Fruit fly (Drosophila melanogaster) whole organism, pupa: Measurements from ENCODE around the gene CG13856.

Experiments used
- CG10348 ChIP-seq: fragments of 200-800 bp; sonication (Bioruptor generic); IDR thresholded peaks from 2 replicates; pipeline ENCODE4 v1.3.6; 2022; ENCODE audit warnings: missing biosample characterization, missing genetic modification characterization
- CG12605 ChIP-seq: fragments of 200-800 bp; sonication (Bioruptor generic); IDR thresholded peaks from 2 replicates; pipeline ENCODE4 v1.3.6; 2022; ENCODE audit warnings: missing biosample characterization, missing genetic modification characterization
- CG13204 ChIP-seq: fragments of 200-800 bp; sonication (Bioruptor generic); optimal IDR thresholded peaks from 2 replicates; lab custom pipeline; 2018; ENCODE audit warnings: missing biosample characterization, mild to moderate bottlenecking, missing genetic modification characterization, moderate library complexity
- CG14655 ChIP-seq: fragments of 200-800 bp; sonication (Bioruptor generic); optimal IDR thresholded peaks from 3 replicates; lab custom pipeline; 2017; ENCODE audit warnings: mild to moderate bottlenecking, missing biosample characterization, missing genetic modification reagents, missing genetic modification characterization
- CG15710 ChIP-seq: fragments of 200-800 bp; sonication (Bioruptor generic); optimal IDR thresholded peaks from 2 replicates; lab custom pipeline; 2018; ENCODE audit warnings: missing biosample characterization, mild to moderate bottlenecking, missing genetic modification characterization, moderate library complexity
- CG17806 ChIP-seq: fragments of 200-800 bp; sonication (Bioruptor generic); optimal IDR thresholded peaks from 2 replicates; lab custom pipeline; 2018; ENCODE audit warnings: missing biosample characterization, mild to moderate bottlenecking, missing genetic modification characterization, moderate library complexity
- CG32121 ChIP-seq: fragments of 200-800 bp; sonication (Bioruptor generic); IDR thresholded peaks from 2 replicates; pipeline ENCODE4 v1.3.6; 2022; ENCODE audit warnings: missing biosample characterization, missing genetic modification characterization
- CG34367 ChIP-seq: fragments of 200-800 bp; sonication (Bioruptor generic); optimal IDR thresholded peaks from 2 replicates; lab custom pipeline; 2018; ENCODE audit warnings: missing biosample characterization, mild to moderate bottlenecking, missing genetic modification characterization
- CG4496 ChIP-seq: fragments of 200-800 bp; sonication (Bioruptor generic); IDR thresholded peaks from 3 replicates; pipeline ENCODE4 v1.3.6; 2022; ENCODE audit warnings: missing biosample characterization, missing genetic modification characterization
- CG8159 ChIP-seq: fragments of 200-800 bp; sonication (Bioruptor generic); optimal IDR thresholded peaks from 3 replicates; lab custom pipeline; 2018; ENCODE audit warnings: missing biosample characterization, mild to moderate bottlenecking, missing genetic modification characterization, moderate library complexity
- CG8301 ChIP-seq: fragments of 200-800 bp; sonication (Bioruptor generic); optimal IDR thresholded peaks from 2 replicates; lab custom pipeline; 2018; ENCODE audit warnings: missing biosample characterization, mild to moderate bottlenecking, missing genetic modification characterization
- CG9948 ChIP-seq: fragments of 200-800 bp; sonication (Bioruptor generic); optimal IDR thresholded peaks from 2 replicates; lab custom pipeline; 2018; ENCODE audit warnings: missing biosample characterization, mild to moderate bottlenecking, missing genetic modification characterization, moderate library complexity
- D1 ChIP-seq: fragments of 200-800 bp; sonication (Bioruptor generic); optimal IDR thresholded peaks from 2 replicates; lab custom pipeline; 2018; ENCODE audit warnings: missing biosample characterization, mild to moderate bottlenecking, missing genetic modification characterization, moderate library complexity
- EcR ChIP-seq: fragments of 200-800 bp; sonication (Bioruptor generic); optimal IDR thresholded peaks from 3 replicates; lab custom pipeline; 2019; ENCODE audit warnings: missing biosample characterization, missing genetic modification characterization, mild to moderate bottlenecking, moderate library complexity, missing genetic modification reagents
- Ets98B ChIP-seq: fragments of 200-800 bp; sonication (Bioruptor generic); IDR thresholded peaks from 2 replicates; pipeline ENCODE4 v1.3.6; 2022; ENCODE audit warnings: missing biosample characterization, missing genetic modification characterization
- Pif1A ChIP-seq: fragments of 200-800 bp; sonication (Bioruptor generic); optimal IDR thresholded peaks from 3 replicates; lab custom pipeline; 2016; ENCODE audit warnings: missing biosample characterization, missing genetic modification characterization
- Pif1B ChIP-seq: fragments of 200-800 bp; sonication (Bioruptor generic); optimal IDR thresholded peaks from 3 replicates; lab custom pipeline; 2016; ENCODE audit warnings: missing biosample characterization, missing genetic modification characterization
- Snoo ChIP-seq: fragments of 200-800 bp; sonication (Bioruptor generic); optimal IDR thresholded peaks from 3 replicates; lab custom pipeline; 2017; ENCODE audit warnings: missing biosample characterization, mild to moderate bottlenecking, missing genetic modification characterization, inconsistent platforms
- fd96Ca ChIP-seq: fragments of 200-800 bp; sonication (Bioruptor generic); IDR thresholded peaks from 3 replicates; pipeline ENCODE4 v1.3.6; 2022; ENCODE audit warnings: missing biosample characterization, missing genetic modification characterization
- gl ChIP-seq: fragments of 200-800 bp; sonication (Bioruptor generic); optimal IDR thresholded peaks from 2 replicates; lab custom pipeline; 2018; ENCODE audit warnings: missing biosample characterization, mild to moderate bottlenecking, missing genetic modification characterization
- rn ChIP-seq: fragments of 200-800 bp; sonication (Bioruptor generic); IDR thresholded peaks from 2 replicates; pipeline ENCODE4 v1.3.6; 2022; ENCODE audit warnings: missing biosample characterization, missing genetic modification characterization

CG13856 gene

DNA sequence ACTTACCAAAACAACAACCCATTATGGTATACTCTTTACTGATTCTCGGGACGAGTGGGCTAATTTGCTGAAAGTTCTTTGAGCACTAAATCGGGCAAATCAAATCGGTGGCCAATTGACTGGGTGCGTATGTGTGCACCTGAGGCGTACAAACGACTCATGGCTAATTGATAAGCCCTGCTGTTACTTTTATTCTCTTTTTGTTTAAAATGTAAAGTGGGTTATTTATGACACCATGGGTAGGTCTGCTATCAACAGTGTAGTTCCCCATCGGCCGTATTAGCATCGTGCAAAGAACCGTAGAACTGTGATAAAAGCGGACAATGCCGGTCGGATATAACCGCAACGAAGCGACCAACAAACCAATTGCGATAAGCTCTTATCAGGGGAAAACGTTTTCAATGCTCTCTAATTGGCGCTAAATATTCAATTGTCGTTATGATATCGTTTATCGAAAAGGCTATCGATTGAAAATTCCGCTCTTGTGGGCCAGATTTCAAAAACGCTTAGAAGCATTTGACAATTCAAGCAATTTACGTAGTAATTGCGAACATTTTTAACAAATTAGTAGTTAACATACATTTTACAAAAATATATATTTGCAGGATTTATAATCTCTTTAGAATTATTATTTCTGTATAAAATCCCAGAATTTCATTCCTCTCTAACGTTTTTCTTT lies 44.9 kb downstream of the CG13856 start, which contains the start of gene CG34288:
Gene CG34288, minus strand, starts transcription at position 69 of the 679 bp plus-strand sequence.
- peak; percentile 7; the same call in 1 of the 2 replicates for TF ChIP-seq CG32121 (GFP tag; lab: Robert Waterston, UW)
- peak; percentile 37 for TF ChIP-seq Pif1B
- TF ChIP-seq fd96Ca (GFP tag; lab: Robert Waterston, UW) = peak; percentile 34; the same call in 1 of the 3 replicates
- TF ChIP-seq gl = no peak
- TF ChIP-seq, all 21 proteins: peak for 3

- TF ChIP-seq EcR (GFP tag; lab: Kevin White, UChicago) (no peak), Snoo (tag; lab: Kevin White, UChicago) (peak; percentile 24), CG4496 (GFP tag; lab: Robert Waterston, UW) (peak; percentile 80), Pif1B (peak; percentile 21), CG13204 (no peak), CG8159 (peak; percentile 32), CG15710 (tag; lab: Kevin White, UChicago) (peak; percentile 8), CG12605 (peak; percentile 78), CG14655 (GFP tag; lab: Kevin White, UChicago) (no peak), Pif1A (no peak), rn (GFP tag; lab: Robert Waterston, UW) (peak; percentile 17; the same call in 1 of the 2 replicates), D1 (tag; lab: Kevin White, UChicago) (no peak), gl (no peak), CG34367 (tag; lab: Kevin White, UChicago) (no peak), Ets98B (GFP tag; lab: Robert Waterston, UW) (peak; percentile 53; the same call in 1 of the 2 replicates), CG10348 (GFP tag; lab: Robert Waterston, UW) (no peak), CG9948 (no peak), fd96Ca (GFP tag; lab: Robert Waterston, UW) (0 out of 3 replicates have a peak, but pooled peaks have one; percentile 37), CG32121 (GFP tag; lab: Robert Waterston, UW) (peak; percentile 66), CG8301 (no peak), CG17806 (tag; lab: Kevin White, UChicago) (no peak)
- TF ChIP-seq, all 21 proteins: peak for 10
These were observed 45.4 kb downstream of the CG13856 start, which contains the start of gene CG34376 for dm6 chr3R:22447874-22448254. Gene CG34376, plus strand, starts transcription at chr3R:22448099.

- no peak for TF ChIP-seq CG13204
- TF ChIP-seq Pif1B = no peak
- TF ChIP-seq CG17806 (tag; lab: Kevin White, UChicago) = no peak
- no peak for TF ChIP-seq EcR (GFP tag; lab: Kevin White, UChicago)
- TF ChIP-seq CG32121 (GFP tag; lab: Robert Waterston, UW) = no peak
- TF ChIP-seq, all 21 proteins: peak for 0
These were observed 47.5 kb downstream of the CG13856 start for dm6 chr3R:22449871-22450424.
